Fruit fly (Drosophila melanogaster) whole organism, prepupa: ENCODE measurements around the gene ProRS-m.
A peak's percentile ranks its signal among the peaks of the same experiment; 100 is the strongest.

Experiments used
- Blimp-1 ChIP-seq: fragments of 200-800 bp; sonication (Bioruptor generic); optimal IDR thresholded peaks from 3 replicates; lab custom pipeline; 2017; ENCODE audit warnings: missing biosample characterization, missing genetic modification characterization, mild to moderate bottlenecking, moderate library complexity, missing genetic modification reagents
- CG10631 ChIP-seq: fragments of 200-800 bp; sonication (Bioruptor generic); optimal IDR thresholded peaks from 2 replicates; lab custom pipeline; 2016; ENCODE audit warnings: missing biosample characterization, missing genetic modification characterization
- CG10669 ChIP-seq: fragments of 200-800 bp; sonication (Bioruptor generic); optimal IDR thresholded peaks from 3 replicates; lab custom pipeline; 2018; ENCODE audit warnings: missing biosample characterization, mild to moderate bottlenecking, missing genetic modification characterization, moderate library complexity
- CG11294 ChIP-seq: fragments of 200-800 bp; sonication (Bioruptor generic); IDR thresholded peaks from 2 replicates; pipeline ENCODE4 v1.3.6; 2022; ENCODE audit warnings: missing biosample characterization, missing genetic modification characterization
- CG11762 ChIP-seq: fragments of 200-800 bp; sonication (Bioruptor generic); optimal IDR thresholded peaks from 3 replicates; lab custom pipeline; 2016; ENCODE audit warnings: missing biosample characterization, missing genetic modification characterization; ENCODE audit not compliant: insufficient read depth
- CG11902 ChIP-seq: fragments of 200-800 bp; sonication (Bioruptor generic); optimal IDR thresholded peaks from 3 replicates; lab custom pipeline; 2016; ENCODE audit warnings: missing biosample characterization, missing genetic modification characterization
- CG1621 ChIP-seq: fragments of 200-800 bp; sonication (Bioruptor generic); optimal IDR thresholded peaks from 3 replicates; lab custom pipeline; 2018; ENCODE audit warnings: missing biosample characterization, mild to moderate bottlenecking, missing genetic modification characterization
- CG16779 ChIP-seq: fragments of 200-800 bp; sonication (Bioruptor generic); optimal IDR thresholded peaks from 3 replicates; lab custom pipeline; 2017; ENCODE audit warnings: missing biosample characterization, mild to moderate bottlenecking, missing genetic modification characterization
- CG3032 ChIP-seq: fragments of 200-800 bp; optimal IDR thresholded peaks from 2 replicates; lab custom pipeline; 2019; ENCODE audit warnings: missing biosample characterization, mild to moderate bottlenecking, missing genetic modification characterization, moderate library complexity
- CG31627 ChIP-seq: fragments of 200-800 bp; sonication (Bioruptor generic); optimal IDR thresholded peaks from 3 replicates; lab custom pipeline; 2016; ENCODE audit warnings: missing biosample characterization, missing genetic modification characterization
- CG32006 ChIP-seq: fragments of 200-800 bp; sonication (Bioruptor generic); optimal IDR thresholded peaks from 3 replicates; lab custom pipeline; 2017; ENCODE audit warnings: missing biosample characterization, mild to moderate bottlenecking, missing genetic modification characterization
- CG34406 ChIP-seq: fragments of 200-800 bp; sonication (Bioruptor generic); optimal IDR thresholded peaks from 3 replicates; lab custom pipeline; 2016; ENCODE audit warnings: missing biosample characterization, missing genetic modification characterization
- CG3919 ChIP-seq: fragments of 200-800 bp; sonication (Bioruptor generic); optimal IDR thresholded peaks from 3 replicates; lab custom pipeline; 2016; ENCODE audit warnings: missing biosample characterization, missing genetic modification characterization
- CG4318 ChIP-seq: fragments of 200-800 bp; sonication (Bioruptor generic); optimal IDR thresholded peaks from 3 replicates; lab custom pipeline; 2017; ENCODE audit warnings: missing biosample characterization, mild to moderate bottlenecking, missing genetic modification characterization
- CG6163 ChIP-seq: fragments of 200-800 bp; sonication (Bioruptor generic); IDR thresholded peaks from 3 replicates; pipeline ENCODE4 v1.3.6; 2022; ENCODE audit warnings: missing biosample characterization, missing genetic modification characterization
- CG6276 ChIP-seq: fragments of 200-800 bp; sonication (Bioruptor generic); optimal IDR thresholded peaks from 2 replicates; lab custom pipeline; 2017; ENCODE audit warnings: missing biosample characterization, mild to moderate bottlenecking, missing genetic modification characterization
- CG6792 ChIP-seq: fragments of 200-800 bp; sonication (Bioruptor generic); optimal IDR thresholded peaks from 3 replicates; lab custom pipeline; 2016; ENCODE audit warnings: missing biosample characterization, missing genetic modification characterization
- CG6808 ChIP-seq: fragments of 200-800 bp; sonication (Bioruptor generic); optimal IDR thresholded peaks from 3 replicates; lab custom pipeline; 2017; ENCODE audit warnings: missing biosample characterization, missing genetic modification characterization, mild to moderate bottlenecking, moderate library complexity, missing genetic modification reagents
- CG7368 ChIP-seq: fragments of 200-800 bp; sonication (Bioruptor generic); optimal IDR thresholded peaks from 3 replicates; lab custom pipeline; 2016; ENCODE audit warnings: missing biosample characterization, missing genetic modification characterization
- CG9139 ChIP-seq: fragments of 200-800 bp; sonication (Bioruptor generic); optimal IDR thresholded peaks from 3 replicates; lab custom pipeline; 2017; ENCODE audit warnings: missing biosample characterization, mild to moderate bottlenecking, missing genetic modification characterization
- Eip75B ChIP-seq: fragments of 200-800 bp; sonication (Bioruptor generic); optimal IDR thresholded peaks from 3 replicates; lab custom pipeline; 2016; ENCODE audit warnings: missing biosample characterization, missing genetic modification characterization
- Eip93F ChIP-seq: fragments of 200-800 bp; sonication (Bioruptor generic); optimal IDR thresholded peaks from 2 replicates; lab custom pipeline; 2016; ENCODE audit warnings: missing biosample characterization, mild to moderate bottlenecking, missing genetic modification characterization
- Ets96B ChIP-seq: fragments of 200-800 bp; optimal IDR thresholded peaks from 2 replicates; lab custom pipeline; 2019; ENCODE audit warnings: missing biosample characterization, mild to moderate bottlenecking, missing genetic modification characterization, moderate library complexity
- Gug ChIP-seq: fragments of 200-800 bp; sonication (Bioruptor generic); IDR thresholded peaks from 2 replicates; pipeline ENCODE4 v1.3.6; 2022; ENCODE audit warnings: missing biosample characterization, missing genetic modification characterization
- Hr38 ChIP-seq: sonication (Bioruptor generic); optimal IDR thresholded peaks from 2 replicates; lab custom pipeline; 2016; ENCODE audit warnings: missing biosample characterization, missing genetic modification characterization
- Hr4 ChIP-seq: fragments of 200-800 bp; sonication (Bioruptor generic); optimal IDR thresholded peaks from 3 replicates; lab custom pipeline; 2016; ENCODE audit warnings: missing biosample characterization, missing genetic modification characterization
- Lpt ChIP-seq: fragments of 200-800 bp; sonication (Bioruptor generic); optimal IDR thresholded peaks from 3 replicates; lab custom pipeline; 2016; ENCODE audit warnings: missing biosample characterization, missing genetic modification characterization
- Met ChIP-seq: fragments of 200-800 bp; sonication (Bioruptor generic); optimal IDR thresholded peaks from 3 replicates; lab custom pipeline; 2016; ENCODE audit warnings: missing biosample characterization, missing genetic modification characterization
- OdsH ChIP-seq: fragments of 200-800 bp; sonication (Bioruptor generic); optimal IDR thresholded peaks from 3 replicates; lab custom pipeline; 2016; ENCODE audit warnings: missing biosample characterization, missing genetic modification characterization
- Smox ChIP-seq: fragments of 200-800 bp; sonication (Bioruptor generic); optimal IDR thresholded peaks from 3 replicates; lab custom pipeline; 2016; ENCODE audit warnings: missing biosample characterization, missing genetic modification characterization
- Sox15 ChIP-seq: fragments of 200-800 bp; sonication (Bioruptor generic); optimal IDR thresholded peaks from 3 replicates; lab custom pipeline; 2016; ENCODE audit warnings: missing biosample characterization, missing genetic modification characterization
- achi ChIP-seq: fragments of 200-800 bp; sonication (Bioruptor generic); optimal IDR thresholded peaks from 3 replicates; lab custom pipeline; 2016; ENCODE audit warnings: missing biosample characterization, missing genetic modification characterization
- acj6 ChIP-seq: fragments of 200-800 bp; sonication (Bioruptor generic); optimal IDR thresholded peaks from 3 replicates; lab custom pipeline; 2016; ENCODE audit warnings: missing biosample characterization, missing genetic modification characterization
- cyc ChIP-seq: fragments of 200-800 bp; sonication (Bioruptor generic); optimal IDR thresholded peaks from 3 replicates; lab custom pipeline; 2016; ENCODE audit warnings: missing biosample characterization, missing genetic modification characterization
- dsx ChIP-seq: fragments of 200-800 bp; optimal IDR thresholded peaks from 3 replicates; lab custom pipeline; 2019; ENCODE audit warnings: missing biosample characterization, mild to moderate bottlenecking, missing genetic modification characterization, moderate library complexity; ENCODE audit not compliant: poor library complexity, severe bottlenecking
- esn ChIP-seq: fragments of 200-800 bp; sonication (Bioruptor generic); optimal IDR thresholded peaks from 2 replicates; lab custom pipeline; 2016; ENCODE audit warnings: missing biosample characterization, mild to moderate bottlenecking, missing genetic modification characterization, moderate library complexity
- fd85E ChIP-seq: fragments of 200-800 bp; sonication (Bioruptor generic); optimal IDR thresholded peaks from 3 replicates; lab custom pipeline; 2016; ENCODE audit warnings: missing biosample characterization, missing genetic modification characterization
- lz ChIP-seq: fragments of 200-800 bp; sonication (Bioruptor generic); optimal IDR thresholded peaks from 3 replicates; lab custom pipeline; 2016; ENCODE audit warnings: missing biosample characterization, missing genetic modification characterization
- net ChIP-seq: fragments of 200-800 bp; sonication (Bioruptor generic); optimal IDR thresholded peaks from 3 replicates; lab custom pipeline; 2016; ENCODE audit warnings: missing biosample characterization, missing genetic modification characterization
- pdm3 ChIP-seq: fragments of 200-800 bp; sonication (Bioruptor generic); optimal IDR thresholded peaks from 3 replicates; lab custom pipeline; 2016; ENCODE audit warnings: missing biosample characterization, missing genetic modification characterization
- salr ChIP-seq, 2 experiments: fragments of 200-800 bp; sonication (Bioruptor generic); optimal IDR thresholded peaks; 3 replicates each; lab custom pipeline; 2016 to 2018; ENCODE audit warnings: missing biosample characterization in 2 of 2, missing genetic modification characterization in 2 of 2, mild to moderate bottlenecking in 1 of 2
- spab ChIP-seq: fragments of 200-800 bp; sonication (Bioruptor generic); optimal IDR thresholded peaks from 2 replicates; lab custom pipeline; 2017; ENCODE audit warnings: missing biosample characterization, mild to moderate bottlenecking, missing genetic modification characterization, missing genetic modification reagents
- ss ChIP-seq, 2 experiments: fragments of 200-800 bp; sonication (Bioruptor generic); optimal IDR thresholded peaks; 2 replicates in 1 of 2; 3 replicates in 1 of 2; lab custom pipeline; 2017 to 2018; ENCODE audit warnings: mild to moderate bottlenecking in 2 of 2, missing biosample characterization in 2 of 2, missing genetic modification characterization in 2 of 2, moderate library complexity in 1 of 2
- topi ChIP-seq: fragments of 200-800 bp; sonication (Bioruptor generic); optimal IDR thresholded peaks from 3 replicates; lab custom pipeline; 2016; ENCODE audit warnings: missing biosample characterization, missing genetic modification characterization
- vri ChIP-seq: fragments of 200-800 bp; sonication (Bioruptor generic); optimal IDR thresholded peaks from 3 replicates; lab custom pipeline; 2016; ENCODE audit warnings: missing biosample characterization, mild to moderate bottlenecking, missing genetic modification characterization

ProRS-m gene

dm6 chr3L:2643324-2643723 is 8.3 kb downstream of the ProRS-m start, which contains the start of gene CG14949:
CG14949 (minus strand) TSS chr3L:2643424.
- no peak for TF ChIP-seq net (GFP tag; lab: Kevin White, UChicago)
- TF ChIP-seq Sox15 (GFP tag; lab: Kevin White, UChicago), result no peak
- no peak for TF ChIP-seq Blimp-1 (GFP tag; lab: Kevin White, UChicago)
- TF ChIP-seq topi (GFP tag; lab: Kevin White, UChicago), result no peak
- TF ChIP-seq Met (GFP tag; lab: Kevin White, UChicago), result no peak
- TF ChIP-seq CG11762, result no peak
- no peak for TF ChIP-seq pdm3 (GFP tag; lab: Kevin White, UChicago)
- no peak for TF ChIP-seq CG10669 (GFP tag; lab: Kevin White, UChicago)
- no peak for TF ChIP-seq ss (GFP tag; optimal IDR thresholded peaks at IDR 0.05; lab: Kevin White, UChicago)
- no peak for TF ChIP-seq CG11902 (GFP tag; lab: Kevin White, UChicago)

- TF ChIP-seq CG32006 (GFP tag; lab: Kevin White, UChicago) (no peak), CG11902 (GFP tag; lab: Kevin White, UChicago) (peak; percentile 16), Met (GFP tag; lab: Kevin White, UChicago) (peak; percentile 40), CG6808 (GFP tag; lab: Kevin White, UChicago) (no peak), esn (peak; percentile 28), Gug (GFP tag; lab: Robert Waterston, UW) (peak; percentile 27; the same call in 1 of the 2 replicates), CG6276 (GFP tag; lab: Kevin White, UChicago) (no peak), achi (peak; percentile 44), Smox (no peak), CG7368 (GFP tag; lab: Kevin White, UChicago) (peak; percentile 21), CG1621 (tag; lab: Kevin White, UChicago) (no peak), Hr4 (GFP tag; lab: Kevin White, UChicago) (peak; percentile 38), fd85E (GFP tag; lab: Kevin White, UChicago) (no peak), acj6 (GFP tag; lab: Kevin White, UChicago) (peak; percentile 39), Lpt (peak; percentile 52), pdm3 (GFP tag; lab: Kevin White, UChicago) (peak; percentile 41), CG3919 (GFP tag; lab: Kevin White, UChicago) (peak; percentile 77), CG31627 (GFP tag; lab: Kevin White, UChicago) (peak; percentile 12), salr (GFP tag; optimal IDR thresholded peaks at IDR 0.05; lab: Kevin White, UChicago) (no peak), CG4318 (GFP tag; lab: Kevin White, UChicago) (no peak), cyc (GFP tag; lab: Kevin White, UChicago) (no peak), Eip75B (GFP tag; lab: Kevin White, UChicago) (no peak), CG34406 (GFP tag; lab: Kevin White, UChicago) (peak; percentile 67), dsx (GFP tag; lab: Kevin White, UChicago) (peak; percentile 15), CG3032 (tag; lab: Kevin White, UChicago) (peak; percentile 47), Eip93F (GFP tag; lab: Kevin White, UChicago) (no peak), lz (GFP tag; lab: Kevin White, UChicago) (no peak), net (GFP tag; lab: Kevin White, UChicago) (peak; percentile 37), ss (GFP tag; optimal IDR thresholded peaks at IDR 0.05; lab: Kevin White, UChicago) (peak in 1 of 2 experiments; percentile 36), CG16779 (tag; lab: Kevin White, UChicago) (no peak), vri (GFP tag; lab: Kevin White, UChicago) (peak; percentile 12), CG10631 (GFP tag; lab: Kevin White, UChicago) (no peak), Ets96B (tag; lab: Kevin White, UChicago) (peak; percentile 61), Hr38 (GFP tag; lab: Kevin White, UChicago) (no peak), CG9139 (GFP tag; lab: Kevin White, UChicago) (peak; percentile 38), CG6163 (GFP tag; lab: Robert Waterston, UW) (peak; percentile 78), spab (GFP tag; lab: Kevin White, UChicago) (peak; percentile 49), CG11762 (peak; percentile 9), topi (GFP tag; lab: Kevin White, UChicago) (peak; percentile 46), CG11294 (GFP tag; lab: Robert Waterston, UW) (peak; percentile 46; the same call in 1 of the 2 replicates), CG10669 (GFP tag; lab: Kevin White, UChicago) (no peak), Sox15 (GFP tag; lab: Kevin White, UChicago) (peak; percentile 9), OdsH (GFP tag; lab: Kevin White, UChicago) (peak; percentile 70), CG6792 (GFP tag; lab: Kevin White, UChicago) (peak; percentile 2)
Measured at dm6 chr3L:2636023-2636968, 15.4 kb downstream of the ProRS-m start.
